Worm (Caenorhabditis elegans) whole organism, mixed stage, embryonic: Measurements from ENCODE around the gene figl-1.

Experiments
- bed-3 ChIP-seq: fragments of 200-800 bp; sonication (Bioruptor generic); optimal IDR thresholded peaks from 3 replicates; lab custom pipeline; 2018; ENCODE audit warnings: mild to moderate bottlenecking, missing genetic modification characterization, moderate library complexity, missing compliant biosample characterization
- ceh-39 ChIP-seq: fragments of 150-350 bp; optimal IDR thresholded peaks from 2 replicates; lab custom pipeline; 2014; ENCODE audit warnings: missing biosample characterization, missing genetic modification characterization
- mep-1 ChIP-seq: fragments of 150-350 bp; optimal IDR thresholded peaks from 2 replicates; lab custom pipeline; 2017; ENCODE audit warnings: missing biosample characterization, missing genetic modification reagents, missing genetic modification characterization, inconsistent platforms
- mls-2 ChIP-seq: sonication (generic microtip); optimal IDR thresholded peaks from 2 replicates; lab custom pipeline; 2016; ENCODE audit warnings: mild to moderate bottlenecking, missing genetic modification characterization, moderate library complexity, missing compliant biosample characterization
- nhr-12 ChIP-seq: fragments of 150-350 bp; optimal IDR thresholded peaks from 2 replicates; lab custom pipeline; 2014; ENCODE audit warnings: missing biosample characterization, missing genetic modification characterization
- nhr-28 ChIP-seq: fragments of 150-350 bp; optimal IDR thresholded peaks from 2 replicates; lab custom pipeline; 2014; ENCODE audit warnings: missing biosample characterization, missing genetic modification characterization
- pha-4 ChIP-seq: fragments of 150-350 bp; optimal IDR thresholded peaks from 2 replicates; lab custom pipeline; 2018; ENCODE audit warnings: missing biosample characterization, missing genetic modification reagents, missing genetic modification characterization
- snpc-4 ChIP-seq: fragments of 150-350 bp; optimal IDR thresholded peaks from 2 replicates; lab custom pipeline; 2014; ENCODE audit warnings: missing biosample characterization, missing genetic modification characterization
- unc-120 ChIP-seq: sonication (generic microtip); optimal IDR thresholded peaks from 2 replicates; lab custom pipeline; 2017; ENCODE audit warnings: missing genetic modification characterization, missing compliant biosample characterization; ENCODE audit not compliant: poor library complexity, severe bottlenecking
- unc-62 ChIP-seq: fragments of 150-350 bp; optimal IDR thresholded peaks from 2 replicates; lab custom pipeline; 2014; ENCODE audit warnings: missing biosample characterization, missing genetic modification reagents, missing genetic modification characterization
- zip-8 ChIP-seq: fragments of 150-350 bp; optimal IDR thresholded peaks from 2 replicates; lab custom pipeline; 2014; ENCODE audit warnings: missing biosample characterization, missing genetic modification characterization

DNA sequence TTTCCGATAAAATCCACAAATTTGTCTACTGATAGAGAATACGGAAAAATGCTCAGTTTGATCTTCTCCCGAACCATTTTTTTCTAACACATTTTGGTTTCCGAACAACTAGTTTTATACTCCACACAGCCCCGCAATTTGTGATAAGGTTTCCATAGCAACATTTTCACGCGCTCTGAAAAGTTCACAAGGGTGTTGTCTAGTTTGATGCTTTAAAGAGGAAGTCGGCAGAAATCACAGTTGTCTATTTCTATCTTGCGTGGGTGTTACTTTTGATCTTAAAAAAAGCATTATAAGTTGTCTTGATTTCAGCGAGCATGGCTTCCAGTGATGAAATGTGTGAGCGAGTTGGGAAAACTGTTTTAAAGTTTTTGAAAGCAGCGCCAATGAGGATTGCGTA, 46.1 kb downstream of the figl-1 start, which contains the start of gene ZC132.3:
- TF ChIP-seq bed-3 (GFP tag; lab: Kevin White, UChicago) (no peak), nhr-12 (tag; lab: Kevin White, UChicago) (no peak), snpc-4 (no peak), nhr-28 (tag; lab: Kevin White, UChicago) (no peak), mls-2 (tag; lab: Kevin White, UChicago) (no peak), unc-62 (GFP tag; lab: Kevin White, UChicago) (no peak), pha-4 (tag; lab: Kevin White, UChicago) (no peak), zip-8 (tag; lab: Kevin White, UChicago) (no peak), unc-120 (no peak), ceh-39 (tag; lab: Kevin White, UChicago) (no peak), mep-1 (tag; lab: Kevin White, UChicago) (no peak)
